Worm (Caenorhabditis elegans): ENCODE data around the gene Y82E9BL.1.

ce11 chrIII:1403108-1403507 lies 47.9 kb upstream of the Y82E9BL.1 start, which contains the start of gene pals-18:
- TF ChIP-seq pha-4 (tag; optimal IDR thresholded peaks at IDR 0.05) (no peak), elt-3 (tag; optimal IDR thresholded peaks at IDR 0.05) (no peak), elt-1 (tag; optimal IDR thresholded peaks at IDR 0.05; ENCODE audit: borderline replicate concordance, insufficient read depth) (no peak), drap-1 (GFP tag; optimal IDR thresholded peaks at IDR 0.05) (no peak), unc-62 (GFP tag; optimal IDR thresholded peaks at IDR 0.05) (no peak), sptf-1 (tag; optimal IDR thresholded peaks at IDR 0.05) (no peak), mls-2 (tag; optimal IDR thresholded peaks at IDR 0.05) (no peak), nhr-12 (tag; optimal IDR thresholded peaks at IDR 0.05) (no peak), ceh-39 (tag; optimal IDR thresholded peaks at IDR 0.05) (no peak), mab-5 (tag; optimal IDR thresholded peaks at IDR 0.05) (no peak), ztf-11 (tag; optimal IDR thresholded peaks at IDR 0.05) (no peak), ceh-43 (GFP tag; optimal IDR thresholded peaks at IDR 0.05) (no peak), snpc-4 (tag; optimal IDR thresholded peaks at IDR 0.05) (no peak), blmp-1 (tag; optimal IDR thresholded peaks at IDR 0.05) (no peak)

Measured in whole organism, mixed stage, embryonic.